Fruit fly (Drosophila melanogaster) whole organism, wandering third instar larva: ENCODE measurements around the gene hay.

ENCODE experiments used
- Abd-B ChIP-seq: fragments of >200 bp; optimal IDR thresholded peaks from 2 replicates; lab custom pipeline; 2017; ENCODE audit warnings: missing biosample characterization, missing genetic modification characterization
- CG32264 ChIP-seq: fragments of 200-800 bp; sonication (Bioruptor generic); optimal IDR thresholded peaks from 2 replicates; lab custom pipeline; 2016; ENCODE audit warnings: missing biosample characterization, missing genetic modification characterization
- CG9705 ChIP-seq: fragments of 200-800 bp; sonication (Bioruptor generic); optimal IDR thresholded peaks from 2 replicates; lab custom pipeline; 2018; ENCODE audit warnings: missing biosample characterization, mild to moderate bottlenecking, missing genetic modification characterization
- CrebA ChIP-seq: fragments of 200-800 bp; sonication (Bioruptor generic); optimal IDR thresholded peaks from 2 replicates; lab custom pipeline; 2016; ENCODE audit warnings: missing biosample characterization, mild to moderate bottlenecking, missing genetic modification characterization, borderline replicate concordance
- Dfd ChIP-seq: fragments of >200 bp; optimal IDR thresholded peaks from 2 replicates; lab custom pipeline; 2017; ENCODE audit warnings: missing biosample characterization, missing genetic modification characterization
- Dif ChIP-seq: fragments of 200-275, 200-300 bp; sonication (Bioruptor generic); optimal IDR thresholded peaks from 2 replicates; lab custom pipeline; 2018; ENCODE audit warnings: missing biosample characterization, missing genetic modification characterization; ENCODE audit not compliant: partially characterized antibody
- HLH106 ChIP-seq: fragments of 200-800 bp; optimal IDR thresholded peaks from 3 replicates; lab custom pipeline; 2019; ENCODE audit warnings: missing biosample characterization, mild to moderate bottlenecking, missing genetic modification characterization, moderate library complexity
- Hnf4 ChIP-seq: fragments of 200-800 bp; sonication (Bioruptor generic); optimal IDR thresholded peaks from 2 replicates; lab custom pipeline; 2016; ENCODE audit warnings: missing biosample characterization, mild to moderate bottlenecking, missing genetic modification characterization
- Hr83 ChIP-seq: fragments of 200-300 bp; sonication (Bioruptor generic); optimal IDR thresholded peaks from 2 replicates; lab custom pipeline; 2016; ENCODE audit warnings: missing biosample characterization, mild to moderate bottlenecking, missing genetic modification characterization, moderate library complexity; ENCODE audit not compliant: poor library complexity, severe bottlenecking
- Jra ChIP-seq: sonication (Bioruptor generic); optimal IDR thresholded peaks from 2 replicates; lab custom pipeline; 2016; ENCODE audit warnings: missing biosample characterization, missing genetic modification characterization
- Mio ChIP-seq: sonication (Bioruptor generic); optimal IDR thresholded peaks from 2 replicates; lab custom pipeline; 2016; ENCODE audit warnings: missing biosample characterization, missing genetic modification characterization
- Myc ChIP-seq: fragments of >200 bp; optimal IDR thresholded peaks from 2 replicates; lab custom pipeline; 2017
- N ChIP-seq: fragments of >200 bp; optimal IDR thresholded peaks from 2 replicates; lab custom pipeline; 2018; ENCODE audit warnings: missing biosample characterization, missing external identifiers, missing genetic modification characterization
- OdsH ChIP-seq: fragments of 200-800 bp; sonication (Bioruptor generic); optimal IDR thresholded peaks from 2 replicates; lab custom pipeline; 2016; ENCODE audit warnings: missing biosample characterization, mild to moderate bottlenecking, missing genetic modification characterization
- Rel ChIP-seq, 2 experiments: fragments of 200-800 bp; sonication (Bioruptor generic) in 1 of 2; optimal IDR thresholded peaks; 2 replicates in 1 of 2; 3 replicates in 1 of 2; lab custom pipeline; 2016 to 2019; ENCODE audit warnings: mild to moderate bottlenecking in 2 of 2, missing biosample characterization in 2 of 2, missing genetic modification characterization in 2 of 2, moderate library complexity in 1 of 2
- Sp1 ChIP-seq: fragments of 200-800 bp; sonication (Bioruptor generic); optimal IDR thresholded peaks from 3 replicates; lab custom pipeline; 2019; ENCODE audit warnings: missing biosample characterization, mild to moderate bottlenecking, missing genetic modification characterization, moderate library complexity
- br ChIP-seq: fragments of 200-800 bp; sonication (Bioruptor generic); optimal IDR thresholded peaks from 2 replicates; lab custom pipeline; 2016; ENCODE audit warnings: missing biosample characterization, missing genetic modification characterization
- brk ChIP-seq: fragments of 200-800 bp; sonication (Bioruptor generic); optimal IDR thresholded peaks from 2 replicates; lab custom pipeline; 2016; ENCODE audit warnings: missing biosample characterization, mild to moderate bottlenecking, missing genetic modification characterization
- dl ChIP-seq, 2 experiments: fragments of 175-275, 200-275 bp in 1 of 2; fragments of 200-275 bp in 1 of 2; sonication (Bioruptor generic); optimal IDR thresholded peaks; lab custom pipeline; 2018; ENCODE audit warnings: mild to moderate bottlenecking in 2 of 2, missing biosample characterization in 2 of 2, missing genetic modification characterization in 2 of 2, moderate library complexity in 2 of 2; ENCODE audit not compliant: partially characterized antibody in 2 of 2, insufficient read depth in 1 of 2
- dmrt93B ChIP-seq: fragments of 200-800 bp; sonication (Bioruptor generic); optimal IDR thresholded peaks from 2 replicates; lab custom pipeline; 2018; ENCODE audit warnings: missing biosample characterization, mild to moderate bottlenecking, missing genetic modification characterization
- dsf ChIP-seq: sonication (Bioruptor generic); optimal IDR thresholded peaks from 2 replicates; lab custom pipeline; 2016; ENCODE audit warnings: missing biosample characterization, missing genetic modification characterization, borderline replicate concordance
- ey ChIP-seq: fragments of 200-800 bp; sonication (Bioruptor generic); optimal IDR thresholded peaks from 2 replicates; lab custom pipeline; 2016; ENCODE audit warnings: missing biosample characterization, missing genetic modification characterization
- foxo ChIP-seq, 2 experiments: fragments of 200-800 bp; sonication (Bioruptor generic); optimal IDR thresholded peaks; 2 replicates in 1 of 2; 3 replicates in 1 of 2; lab custom pipeline; 2016 to 2017; ENCODE audit warnings: missing biosample characterization in 2 of 2, missing genetic modification characterization in 2 of 2
- fru ChIP-seq: fragments of 200-800 bp; sonication (Bioruptor generic); optimal IDR thresholded peaks from 3 replicates; lab custom pipeline; 2016; ENCODE audit warnings: missing biosample characterization, mild to moderate bottlenecking, missing genetic modification characterization
- h ChIP-seq: fragments of 200-800 bp; sonication (Bioruptor generic); optimal IDR thresholded peaks from 3 replicates; lab custom pipeline; 2016; ENCODE audit warnings: missing biosample characterization, mild to moderate bottlenecking, missing genetic modification characterization
- jim ChIP-seq: fragments of 175-275, 200-325 bp; sonication (Bioruptor generic); optimal IDR thresholded peaks from 2 replicates; lab custom pipeline; 2016; ENCODE audit warnings: missing biosample characterization, mild to moderate bottlenecking, missing genetic modification characterization
- lola ChIP-seq: fragments of >200 bp; optimal IDR thresholded peaks from 2 replicates; lab custom pipeline; 2017; ENCODE audit warnings: missing biosample characterization, missing genetic modification characterization
- pan ChIP-seq: fragments of >200 bp; optimal IDR thresholded peaks from 2 replicates; lab custom pipeline; 2017
- psq ChIP-seq: fragments of 200-800 bp; sonication (Bioruptor generic); optimal IDR thresholded peaks from 3 replicates; lab custom pipeline; 2017; ENCODE audit warnings: missing biosample characterization, mild to moderate bottlenecking, missing genetic modification characterization, moderate library complexity
- rgr ChIP-seq: fragments of 200-800 bp; sonication (Bioruptor generic); optimal IDR thresholded peaks from 3 replicates; lab custom pipeline; 2016; ENCODE audit warnings: missing biosample characterization, mild to moderate bottlenecking, missing genetic modification characterization
- sage ChIP-seq: fragments of 200-800 bp; sonication (Bioruptor generic); optimal IDR thresholded peaks from 2 replicates; lab custom pipeline; 2016; ENCODE audit warnings: missing biosample characterization, mild to moderate bottlenecking, missing genetic modification characterization
- sv ChIP-seq: fragments of 200-800 bp; sonication (Bioruptor generic); optimal IDR thresholded peaks from 3 replicates; lab custom pipeline; 2016; ENCODE audit warnings: missing biosample characterization, missing genetic modification characterization
- tai ChIP-seq: sonication (Bioruptor generic); optimal IDR thresholded peaks from 2 replicates; lab custom pipeline; 2016; ENCODE audit warnings: missing biosample characterization, missing genetic modification characterization
- woc ChIP-seq: sonication (Bioruptor generic); optimal IDR thresholded peaks from 2 replicates; lab custom pipeline; 2016; ENCODE audit warnings: missing biosample characterization, mild to moderate bottlenecking, missing genetic modification characterization

hay gene

dm6 chr3L:10677816-10678215, 46.9 kb downstream of the hay start:
- TF ChIP-seq psq (GFP tag; lab: Kevin White, UChicago) = peak; percentile 66
- TF ChIP-seq ey (GFP tag; lab: Kevin White, UChicago) = no peak
- no peak for TF ChIP-seq rgr
- TF ChIP-seq Rel (GFP tag; optimal IDR thresholded peaks at IDR 0.05; lab: Kevin White, UChicago) = no peak
- TF ChIP-seq Rel (tag; optimal IDR thresholded peaks at IDR 0.05; lab: Kevin White, UChicago) = peak; percentile 7
- TF ChIP-seq, all 38 proteins: peak for 2

DNA sequence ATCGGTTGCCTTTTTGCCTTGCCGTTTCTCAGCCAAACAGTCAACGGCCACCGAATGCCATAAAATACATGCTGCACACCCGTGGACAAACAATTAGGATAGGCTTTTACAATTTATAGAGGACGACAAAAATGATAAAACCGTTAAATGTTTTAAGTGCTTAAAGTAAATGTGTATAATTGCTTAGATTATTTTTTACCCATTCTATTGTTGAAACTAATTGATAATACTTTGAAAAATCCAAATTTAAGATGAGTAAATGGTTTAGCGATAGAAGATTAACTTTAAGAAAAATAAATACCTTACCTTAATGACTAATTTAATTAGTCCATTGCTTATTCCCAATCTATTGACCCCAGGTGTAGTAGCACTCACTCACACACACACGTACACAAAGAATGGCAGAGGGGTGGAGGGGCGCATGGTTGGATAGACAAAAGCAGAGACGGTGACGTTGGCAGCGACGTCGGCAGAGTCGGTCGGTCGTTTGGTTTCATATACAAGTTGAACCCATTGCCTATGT, 47.7 kb downstream of the hay start:
- peak; percentile 82 for TF ChIP-seq psq (GFP tag; lab: Kevin White, UChicago)
- peak; percentile 86 for TF ChIP-seq ey (GFP tag; lab: Kevin White, UChicago)
- peak; percentile 85 for TF ChIP-seq sv (GFP tag; lab: Kevin White, UChicago)
- TF ChIP-seq CG9705 (GFP tag; lab: Kevin White, UChicago) = peak; percentile 66
- peak in 1 of 2 experiments; percentile 93 for TF ChIP-seq foxo (GFP tag; optimal IDR thresholded peaks at IDR 0.05; lab: Kevin White, UChicago)
- peak; percentile 54 for TF ChIP-seq brk (GFP tag; lab: Kevin White, UChicago)
- TF ChIP-seq CG32264 = peak; percentile 65
- TF ChIP-seq Hnf4 (GFP tag; lab: Kevin White, UChicago) = peak; percentile 74
- peak; percentile 81 for TF ChIP-seq rgr
- TF ChIP-seq br (GFP tag; lab: Kevin White, UChicago) = peak; percentile 96
- TF ChIP-seq Dfd (GFP tag; lab: Kevin White, UChicago) = peak; percentile 74
- peak; percentile 86 for TF ChIP-seq OdsH
- TF ChIP-seq N (GFP tag; lab: Kevin White, UChicago) = no peak
- peak; percentile 42 for TF ChIP-seq jim
- TF ChIP-seq Jra = peak; percentile 82
- peak; percentile 71 for TF ChIP-seq dmrt93B
- TF ChIP-seq fru (GFP tag; lab: Kevin White, UChicago) = peak; percentile 94
- TF ChIP-seq Rel (GFP tag; optimal IDR thresholded peaks at IDR 0.05; lab: Kevin White, UChicago) = peak; percentile 16
- TF ChIP-seq Rel (tag; optimal IDR thresholded peaks at IDR 0.05; lab: Kevin White, UChicago) = peak; percentile 53
- TF ChIP-seq lola (GFP tag; lab: Kevin White, UChicago) = no peak
- no peak for TF ChIP-seq Myc (lab: Kevin White, UChicago)
- TF ChIP-seq CrebA (GFP tag; lab: Kevin White, UChicago) = peak; percentile 51
- peak; percentile 90 for TF ChIP-seq HLH106 (tag; lab: Kevin White, UChicago)
- TF ChIP-seq Dif (GFP tag; lab: Kevin White, UChicago) = no peak
- no peak for TF ChIP-seq Abd-B (GFP tag; lab: Kevin White, UChicago)
- TF ChIP-seq Hr83 (GFP tag; lab: Kevin White, UChicago) = no peak
- peak; percentile 84 for TF ChIP-seq woc (GFP tag; lab: Kevin White, UChicago)
- TF ChIP-seq h (GFP tag; lab: Kevin White, UChicago) = peak; percentile 91
- no peak for TF ChIP-seq dl (GFP tag; optimal IDR thresholded peaks at IDR 0.05; lab: Kevin White, UChicago; ENCODE audit: insufficient read depth in 1 of 2, partially characterized antibody in 2 of 2)
- peak; percentile 69 for TF ChIP-seq tai (GFP tag; lab: Kevin White, UChicago)
- no peak for TF ChIP-seq sage (GFP tag; lab: Kevin White, UChicago)
- peak; percentile 92 for TF ChIP-seq Sp1 (GFP tag; lab: Kevin White, UChicago)
- TF ChIP-seq Mio (GFP tag; lab: Kevin White, UChicago) = peak; percentile 68

- no peak for TF ChIP-seq pan (lab: Kevin White, UChicago)
- TF ChIP-seq N (GFP tag; lab: Kevin White, UChicago) = no peak
- no peak for TF ChIP-seq dsf
- peak; percentile 15 for TF ChIP-seq woc (GFP tag; lab: Kevin White, UChicago)
- TF ChIP-seq Hnf4 (GFP tag; lab: Kevin White, UChicago) = peak; percentile 39
- TF ChIP-seq Dif (GFP tag; lab: Kevin White, UChicago) = no peak
- TF ChIP-seq Dfd (GFP tag; lab: Kevin White, UChicago) = no peak
- peak; percentile 47 for TF ChIP-seq OdsH
- TF ChIP-seq sv (GFP tag; lab: Kevin White, UChicago) = no peak
- peak; percentile 51 for TF ChIP-seq rgr
- peak in 1 of 2 experiments; percentile 27 for TF ChIP-seq foxo (GFP tag; optimal IDR thresholded peaks at IDR 0.05; lab: Kevin White, UChicago)
- TF ChIP-seq h (GFP tag; lab: Kevin White, UChicago) = peak; percentile 17
Measured at dm6 chr3L:10679711-10680154, 48.9 kb downstream of the hay start.
